Worm (Caenorhabditis elegans): ENCODE data around the gene fem-3.

DNA sequence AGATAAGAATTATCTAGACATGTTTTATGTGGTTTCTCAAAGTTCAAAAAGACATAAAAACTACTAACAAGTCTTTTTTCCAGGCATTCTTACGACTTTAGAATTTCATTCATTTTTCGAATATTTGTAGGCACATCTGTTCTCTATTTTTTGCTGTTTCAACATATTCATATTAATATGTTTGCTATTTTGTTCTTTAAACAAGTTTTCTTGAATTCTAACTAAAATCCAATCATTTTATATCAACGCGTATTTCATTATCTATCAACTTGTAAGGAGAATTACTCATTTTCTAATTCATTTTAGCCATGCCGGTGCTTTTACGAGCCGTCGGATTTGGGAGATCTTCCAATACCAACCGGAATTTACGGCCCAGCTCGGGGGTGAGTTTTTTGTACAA lies 22.7 kb upstream of the fem-3 start, which contains the start of gene twk-8:
- no peak for TF ChIP-seq him-1 (tag; optimal IDR thresholded peaks at IDR 0.05)
- no peak for TF ChIP-seq dao-5 (tag; optimal IDR thresholded peaks at IDR 0.05)

Data from whole organism, L4/young adult.